Fruit fly (Drosophila melanogaster): ENCODE measurements around the gene Mpi.

Mpi gene

dm6 chr3R:9777941-9778360 is 18.5 kb downstream of the Mpi start, which contains the start of gene RpS29 (continued):
- TF ChIP-seq phol (tag; optimal IDR thresholded peaks at IDR 0.05), result peak; percentile 82
- TF ChIP-seq CG12744 (GFP tag; optimal IDR thresholded peaks at IDR 0.05), result peak; percentile 77
- peak; percentile 60 for TF ChIP-seq E2f1 (GFP tag; IDR thresholded peaks at IDR 0.05)
- TF ChIP-seq Xbp1 (GFP tag; optimal IDR thresholded peaks at IDR 0.05), result peak; percentile 85
- peak; percentile 31; the same call in 1 of the 2 replicates for TF ChIP-seq Oaz (GFP tag; IDR thresholded peaks at IDR 0.05)
- TF ChIP-seq CG10267 (tag; optimal IDR thresholded peaks at IDR 0.05), result peak; percentile 84
- TF ChIP-seq chn (GFP tag; optimal IDR thresholded peaks at IDR 0.05), result peak; percentile 82
- TF ChIP-seq gce (GFP tag; IDR thresholded peaks at IDR 0.05), result peak; percentile 55; the same call in 1 of the 3 replicates
- TF ChIP-seq D19A (tag; optimal IDR thresholded peaks at IDR 0.05), result peak; percentile 34
- peak; percentile 71 for TF ChIP-seq Asciz (GFP tag; optimal IDR thresholded peaks at IDR 0.05)
- peak; percentile 51 for TF ChIP-seq CG31365 (tag; optimal IDR thresholded peaks at IDR 0.05)
- peak; percentile 57 for TF ChIP-seq ab (GFP tag; optimal IDR thresholded peaks at IDR 0.05)
- peak; percentile 8 for TF ChIP-seq CG8281 (tag; optimal IDR thresholded peaks at IDR 0.05)
- TF ChIP-seq wor (GFP tag; IDR thresholded peaks at IDR 0.05), result no peak
- no peak for TF ChIP-seq Ravus (GFP tag; IDR thresholded peaks at IDR 0.05)
- peak; percentile 60 for TF ChIP-seq CG14050 (GFP tag; IDR thresholded peaks at IDR 0.05)
- TF ChIP-seq NC2α (GFP tag; optimal IDR thresholded peaks at IDR 0.05), result peak; percentile 53
- peak; percentile 83 for TF ChIP-seq CG6765 (GFP tag; optimal IDR thresholded peaks at IDR 0.05)
- peak; percentile 97 for TF ChIP-seq unc-4 (GFP tag; IDR thresholded peaks at IDR 0.05; ENCODE audit: partially characterized antibody)
- TF ChIP-seq Nf-YA (GFP tag; IDR thresholded peaks at IDR 0.05), result peak; percentile 59
- peak; percentile 15 for TF ChIP-seq org-1 (GFP tag; optimal IDR thresholded peaks at IDR 0.05)
- TF ChIP-seq BEAF-32 (GFP tag; optimal IDR thresholded peaks at IDR 0.05), result peak; percentile 98
- TF ChIP-seq CG10462 (GFP tag; optimal IDR thresholded peaks at IDR 0.05), result no peak
- TF ChIP-seq Mad (GFP tag; optimal IDR thresholded peaks at IDR 0.05), result peak; percentile 85
- TF ChIP-seq YL-1 (GFP tag; optimal IDR thresholded peaks at IDR 0.05), result peak; percentile 99
- peak; percentile 47 for TF ChIP-seq CG30431 (GFP tag; optimal IDR thresholded peaks at IDR 0.05)
- TF ChIP-seq ranshi (GFP tag; IDR thresholded peaks at IDR 0.05), result peak; percentile 68
- peak; percentile 66 for TF ChIP-seq CG7839 (tag; optimal IDR thresholded peaks at IDR 0.05)
- peak; percentile 1 for TF ChIP-seq CG6654 (GFP tag; optimal IDR thresholded peaks at IDR 0.05)
- peak; percentile 79 for TF ChIP-seq slou (GFP tag; optimal IDR thresholded peaks at IDR 0.05)
- peak; percentile 52 for TF ChIP-seq CG8388 (GFP tag; optimal IDR thresholded peaks at IDR 0.05)
- peak; percentile 84 for TF ChIP-seq CG11247 (GFP tag; IDR thresholded peaks at IDR 0.05)
- peak; percentile 93 for TF ChIP-seq CG10543 (GFP tag; optimal IDR thresholded peaks at IDR 0.05)
- TF ChIP-seq CG3407 (GFP tag; optimal IDR thresholded peaks at IDR 0.05), result peak; percentile 48
- TF ChIP-seq gro (GFP tag; optimal IDR thresholded peaks at IDR 0.05), result peak; percentile 92
- peak; percentile 58 for TF ChIP-seq CG15269 (tag; optimal IDR thresholded peaks at IDR 0.05)
- TF ChIP-seq Fer3 (tag; optimal IDR thresholded peaks at IDR 0.05), result peak; percentile 71
- TF ChIP-seq HmgD (GFP tag; optimal IDR thresholded peaks at IDR 0.05), result peak; percentile 92
- peak; percentile 65 for TF ChIP-seq NK7.1 (GFP tag; optimal IDR thresholded peaks at IDR 0.05)
- peak; percentile 61; the same call in 2 of the 3 replicates for TF ChIP-seq sr (GFP tag; IDR thresholded peaks at IDR 0.05)
- TF ChIP-seq CG8089 (GFP tag; optimal IDR thresholded peaks at IDR 0.05), result peak; percentile 80
- peak; percentile 88 for TF ChIP-seq CG9609 (GFP tag; optimal IDR thresholded peaks at IDR 0.05)
- TF ChIP-seq CG11504 (tag; optimal IDR thresholded peaks at IDR 0.05), result peak; percentile 67
- peak; percentile 42 for TF ChIP-seq CG12236 (GFP tag; optimal IDR thresholded peaks at IDR 0.05)
- peak; percentile 50 for TF ChIP-seq Hr3 (GFP tag; optimal IDR thresholded peaks at IDR 0.05)
- peak; percentile 89 for TF ChIP-seq ash1 (GFP tag; optimal IDR thresholded peaks at IDR 0.05)
- TF ChIP-seq Dad (GFP tag; optimal IDR thresholded peaks at IDR 0.05), result peak; percentile 84
- peak; percentile 70 for TF ChIP-seq nerfin-2 (GFP tag; IDR thresholded peaks at IDR 0.05; ENCODE audit: partially characterized antibody)
- peak; percentile 72 for TF ChIP-seq al (GFP tag; IDR thresholded peaks at IDR 0.05)
- TF ChIP-seq Camta (GFP tag; optimal IDR thresholded peaks at IDR 0.05), result peak; percentile 72
- TF ChIP-seq insv (GFP tag; optimal IDR thresholded peaks at IDR 0.05), result peak in 1 of 2 experiments; percentile 73

Data from whole organism, embryonic.